Fruit fly (Drosophila melanogaster) whole organism, embryonic: ENCODE results near the gene CG32428.

ENCODE experiments used
- Awh ChIP-seq: fragments of 200-800 bp; sonication (Bioruptor generic); IDR thresholded peaks from 2 replicates; pipeline ENCODE4, ENCODE4 v1.3.6; 2022; ENCODE audit warnings: missing biosample characterization, missing genetic modification characterization
- BEAF-32 ChIP-seq: fragments of 200-800 bp; sonication (Bioruptor generic); optimal IDR thresholded peaks from 3 replicates; lab custom pipeline; 2017; ENCODE audit warnings: missing biosample characterization, missing genetic modification characterization, mild to moderate bottlenecking, moderate library complexity, missing genetic modification reagents
- C15 ChIP-seq: fragments of 200-800 bp; sonication (Bioruptor generic); IDR thresholded peaks from 3 replicates; pipeline ENCODE4 v1.3.6; 2022; ENCODE audit warnings: missing biosample characterization, missing genetic modification characterization
- CG11085 ChIP-seq: fragments of 200-800 bp; sonication (Bioruptor generic); IDR thresholded peaks from 2 replicates; pipeline ENCODE4 v1.3.6; 2022; ENCODE audit warnings: missing biosample characterization, missing genetic modification characterization
- CG11456 ChIP-seq: fragments of 200-800 bp; sonication (Bioruptor generic); IDR thresholded peaks from 3 replicates; pipeline ENCODE4 v1.3.6; 2022; ENCODE audit warnings: missing biosample characterization, missing genetic modification characterization
- CG13287 ChIP-seq: fragments of 200-800 bp; sonication (Bioruptor generic); IDR thresholded peaks from 2 replicates; pipeline ENCODE4 v1.3.6; 2022; ENCODE audit warnings: missing biosample characterization, missing genetic modification characterization; ENCODE audit not compliant: partially characterized antibody
- CG14441 ChIP-seq: fragments of 200-800 bp; sonication (Bioruptor generic); IDR thresholded peaks from 2 replicates; pipeline ENCODE4 v1.3.6; 2022; ENCODE audit warnings: missing biosample characterization, missing genetic modification characterization
- CG14860 ChIP-seq: fragments of 200-800 bp; sonication (Bioruptor generic); IDR thresholded peaks from 3 replicates; pipeline ENCODE4 v1.3.6; 2022; ENCODE audit warnings: missing biosample characterization, missing genetic modification characterization; ENCODE audit not compliant: partially characterized antibody
- CG16779 ChIP-seq: fragments of 200-800 bp; sonication (Bioruptor generic); IDR thresholded peaks from 2 replicates; pipeline ENCODE4 v1.3.6; 2022; ENCODE audit warnings: missing biosample characterization, missing genetic modification characterization
- CG16863 ChIP-seq: fragments of 200-800 bp; sonication (Bioruptor generic); optimal IDR thresholded peaks from 3 replicates; lab custom pipeline; 2016; ENCODE audit warnings: missing biosample characterization, missing genetic modification characterization
- CG1792 ChIP-seq: fragments of 200-800 bp; sonication (Bioruptor generic); optimal IDR thresholded peaks from 2 replicates; lab custom pipeline; 2016; ENCODE audit warnings: missing biosample characterization, missing genetic modification characterization
- CG18262 ChIP-seq: fragments of 200-800 bp; optimal IDR thresholded peaks from 3 replicates; lab custom pipeline; 2019; ENCODE audit warnings: missing biosample characterization, mild to moderate bottlenecking, missing genetic modification characterization, moderate library complexity
- CG2199 ChIP-seq: fragments of 200-800 bp; sonication (Bioruptor generic); IDR thresholded peaks from 3 replicates; pipeline ENCODE4 v1.3.6; 2022; ENCODE audit warnings: missing biosample characterization, missing genetic modification characterization
- CG6813 ChIP-seq: fragments of 200-800 bp; sonication (Bioruptor generic); optimal IDR thresholded peaks from 2 replicates; lab custom pipeline; 2017; ENCODE audit warnings: missing biosample characterization, missing genetic modification characterization, mild to moderate bottlenecking, moderate library complexity, missing genetic modification reagents
- CG7357 ChIP-seq: fragments of 200-800 bp; sonication (Bioruptor generic); IDR thresholded peaks from 3 replicates; pipeline ENCODE4 v1.3.6; 2022; ENCODE audit warnings: missing biosample characterization, missing genetic modification characterization
- CG7987 ChIP-seq: fragments of 200-800 bp; sonication (Bioruptor generic); optimal IDR thresholded peaks from 2 replicates; lab custom pipeline; 2018; ENCODE audit warnings: missing biosample characterization, mild to moderate bottlenecking, missing genetic modification characterization, moderate library complexity
- CG8359 ChIP-seq: fragments of 200-800 bp; sonication (Bioruptor generic); optimal IDR thresholded peaks from 2 replicates; lab custom pipeline; 2017; ENCODE audit warnings: missing biosample characterization, mild to moderate bottlenecking, missing genetic modification characterization, borderline replicate concordance
- D19A ChIP-seq: fragments of 200-800 bp; optimal IDR thresholded peaks from 3 replicates; lab custom pipeline; 2019; ENCODE audit warnings: missing biosample characterization, mild to moderate bottlenecking, missing genetic modification characterization, moderate library complexity
- E2f2 ChIP-seq: fragments of 200-800 bp; sonication (Bioruptor generic); IDR thresholded peaks from 2 replicates; pipeline ENCODE4 v1.3.6; 2022; ENCODE audit warnings: missing biosample characterization, missing genetic modification characterization
- Eip74EF ChIP-seq, 2 experiments: fragments of 200-800 bp in 1 of 2; fragments of >200 bp in 1 of 2; sonication (Bioruptor generic) in 1 of 2; optimal IDR thresholded peaks; 2 replicates each; lab custom pipeline; 2017 to 2019; ENCODE audit warnings: missing biosample characterization in 2 of 2, missing genetic modification characterization in 2 of 2, mild to moderate bottlenecking in 1 of 2, moderate library complexity in 1 of 2
- Fer1 ChIP-seq: fragments of 200-800 bp; sonication (Bioruptor generic); optimal IDR thresholded peaks from 2 replicates; lab custom pipeline; 2017; ENCODE audit warnings: missing biosample characterization, mild to moderate bottlenecking, missing genetic modification characterization
- HLH4C ChIP-seq: fragments of 200-800 bp; sonication (Bioruptor generic); IDR thresholded peaks from 3 replicates; pipeline ENCODE4 v1.3.6; 2022; ENCODE audit warnings: missing biosample characterization, missing genetic modification characterization; ENCODE audit not compliant: partially characterized antibody
- Med ChIP-seq: fragments of 200-800 bp; sonication (Bioruptor generic); peaks from one replicate; lab custom pipeline; 2016; ENCODE audit warnings: missing biosample characterization, missing genetic modification characterization, mild to moderate bottlenecking, inconsistent platforms, moderate library complexity
- NC2β ChIP-seq: fragments of 200-800 bp; sonication (Bioruptor generic); optimal IDR thresholded peaks from 2 replicates; lab custom pipeline; 2016; ENCODE audit warnings: missing biosample characterization, missing genetic modification characterization
- Optix ChIP-seq: fragments of 200-800 bp; sonication (Bioruptor generic); IDR thresholded peaks from 3 replicates; pipeline ENCODE4 v1.3.6; 2022; ENCODE audit warnings: missing biosample characterization, missing genetic modification characterization
- Pdp1 ChIP-seq, 2 experiments: fragments of 200-800 bp; sonication (Bioruptor generic); optimal IDR thresholded peaks; 3 replicates each; lab custom pipeline; 2016; ENCODE audit warnings: missing biosample characterization in 2 of 2, missing genetic modification characterization in 2 of 2, mild to moderate bottlenecking in 1 of 2, moderate library complexity in 1 of 2
- Ravus ChIP-seq: fragments of 200-800 bp; sonication (Bioruptor generic); IDR thresholded peaks from 2 replicates; pipeline ENCODE4 v1.3.6; 2022; ENCODE audit warnings: missing biosample characterization, missing genetic modification characterization
- Six4 ChIP-seq: fragments of 200-800 bp; sonication (Bioruptor generic); optimal IDR thresholded peaks from 2 replicates; lab custom pipeline; 2016; ENCODE audit warnings: missing biosample characterization, missing genetic modification characterization
- Sry-δ ChIP-seq: fragments of 200-800 bp; sonication (Bioruptor generic); optimal IDR thresholded peaks from 2 replicates; lab custom pipeline; 2016; ENCODE audit warnings: missing biosample characterization, missing genetic modification characterization
- btn ChIP-seq: fragments of 200-800 bp; sonication (Bioruptor generic); optimal IDR thresholded peaks from 2 replicates; lab custom pipeline; 2016; ENCODE audit warnings: missing biosample characterization, missing genetic modification characterization
- caup ChIP-seq: fragments of 200-800 bp; sonication (Bioruptor generic); optimal IDR thresholded peaks from 3 replicates; lab custom pipeline; 2017; ENCODE audit warnings: missing biosample characterization, mild to moderate bottlenecking, missing genetic modification characterization, moderate library complexity; ENCODE audit not compliant: severe bottlenecking
- chinmo ChIP-seq: fragments of 200-800 bp; sonication (Bioruptor generic); IDR thresholded peaks from 4 replicates; pipeline ENCODE4 v1.3.6; 2022; ENCODE audit warnings: missing biosample characterization, missing genetic modification characterization; ENCODE audit not compliant: partially characterized antibody
- dmrt11E ChIP-seq: fragments of 200-800 bp; sonication (Bioruptor generic); optimal IDR thresholded peaks from 3 replicates; lab custom pipeline; 2018; ENCODE audit warnings: missing biosample characterization, mild to moderate bottlenecking, missing genetic modification characterization, moderate library complexity
- en ChIP-seq: fragments of 200-800 bp; sonication (Bioruptor generic); optimal IDR thresholded peaks from 2 replicates; lab custom pipeline; 2016; ENCODE audit warnings: missing biosample characterization, missing genetic modification characterization
- fd3F ChIP-seq: fragments of 200-800 bp; sonication (Bioruptor generic); optimal IDR thresholded peaks from 2 replicates; lab custom pipeline; 2018; ENCODE audit warnings: missing biosample characterization, mild to moderate bottlenecking, missing genetic modification characterization, moderate library complexity
- ftz-f1 ChIP-seq: fragments of 200-800 bp; sonication (Bioruptor generic); optimal IDR thresholded peaks from 2 replicates; lab custom pipeline; 2016; ENCODE audit warnings: missing biosample characterization, missing genetic modification characterization
- grn ChIP-seq: fragments of 200-800 bp; sonication (Bioruptor generic); optimal IDR thresholded peaks from 3 replicates; lab custom pipeline; 2017; ENCODE audit warnings: missing biosample characterization, missing genetic modification characterization
- hth ChIP-seq: fragments of >200 bp; optimal IDR thresholded peaks from 2 replicates; lab custom pipeline; 2017; ENCODE audit warnings: inconsistent platforms
- lbe ChIP-seq: fragments of 200-800 bp; sonication (Bioruptor generic); optimal IDR thresholded peaks from 2 replicates; lab custom pipeline; 2016; ENCODE audit warnings: missing biosample characterization, mild to moderate bottlenecking, missing genetic modification characterization
- nerfin-2 ChIP-seq: fragments of 200-800 bp; sonication (Bioruptor generic); IDR thresholded peaks from 2 replicates; pipeline ENCODE4 v1.3.6; 2022; ENCODE audit warnings: missing biosample characterization, missing genetic modification characterization; ENCODE audit not compliant: partially characterized antibody
- nmo ChIP-seq: fragments of 200-800 bp; sonication (Bioruptor generic); optimal IDR thresholded peaks from 2 replicates; lab custom pipeline; 2018; ENCODE audit warnings: missing biosample characterization, mild to moderate bottlenecking, missing genetic modification characterization, moderate library complexity
- row ChIP-seq: fragments of 200-800 bp; sonication (Bioruptor generic); IDR thresholded peaks from 3 replicates; pipeline ENCODE4 v1.3.6; 2022; ENCODE audit warnings: missing biosample characterization, missing genetic modification characterization
- sens ChIP-seq: fragments of 200-800 bp; sonication (Bioruptor generic); peaks from one replicate; lab custom pipeline; 2016; ENCODE audit warnings: missing biosample characterization, missing genetic modification characterization
- slbo ChIP-seq: fragments of 200-800 bp; sonication (Bioruptor generic); IDR thresholded peaks from 2 replicates; pipeline ENCODE4 v1.3.6; 2022; ENCODE audit warnings: missing biosample characterization, missing genetic modification characterization
- sna ChIP-seq: fragments of 200-800 bp; sonication (Bioruptor generic); IDR thresholded peaks from 2 replicates; pipeline ENCODE4 v1.3.6; 2022; ENCODE audit warnings: missing biosample characterization, missing genetic modification characterization; ENCODE audit not compliant: partially characterized antibody
- tin ChIP-seq: fragments of 200-800 bp; sonication (Bioruptor generic); optimal IDR thresholded peaks from 3 replicates; lab custom pipeline; 2016; ENCODE audit warnings: missing biosample characterization, missing genetic modification characterization
- twi ChIP-seq: fragments of 200-800 bp; optimal IDR thresholded peaks from 2 replicates; lab custom pipeline; 2019; ENCODE audit warnings: missing biosample characterization, mild to moderate bottlenecking, missing genetic modification characterization, moderate library complexity
- usp ChIP-seq: fragments of >200 bp; optimal IDR thresholded peaks from 2 replicates; lab custom pipeline; 2017; ENCODE audit warnings: missing biosample characterization, missing genetic modification characterization

The CG32428 gene

DNA sequence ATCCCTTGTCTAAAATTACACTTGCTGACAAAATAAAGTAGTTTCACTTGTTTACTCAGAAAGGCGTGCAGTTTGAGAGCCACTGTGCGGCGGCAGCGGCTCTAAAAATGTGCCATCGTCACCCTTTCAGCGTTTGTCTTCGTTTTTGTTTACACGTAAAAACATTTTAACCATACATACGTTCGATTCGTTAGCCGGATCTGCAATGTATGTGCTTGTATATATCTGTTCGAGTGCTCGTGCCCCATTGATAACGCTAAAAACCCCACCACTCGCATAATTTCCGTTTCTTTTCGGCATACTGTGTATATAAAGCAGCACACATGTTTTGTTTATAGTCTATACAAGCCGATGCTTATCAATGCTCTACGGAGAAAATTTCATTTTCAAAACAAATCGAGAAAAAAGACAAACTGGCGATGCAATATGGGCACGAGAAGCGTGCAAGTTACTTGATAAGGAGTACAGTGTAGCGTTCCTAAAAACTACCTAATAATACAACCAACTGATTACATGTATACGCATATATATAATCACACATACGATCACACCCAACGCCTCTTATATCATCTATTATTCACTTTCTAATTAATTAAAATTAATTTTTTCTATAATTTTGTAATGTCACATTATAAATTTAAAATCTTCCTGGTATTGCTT, 43.1 kb upstream of the CG32428 start (continued):
- TF ChIP-seq caup (GFP tag; lab: Kevin White, UChicago) = peak; percentile 4
- TF ChIP-seq CG2199 (GFP tag; lab: Robert Waterston, UW) = peak; percentile 97
- TF ChIP-seq grn = peak; percentile 69
- TF ChIP-seq CG14860 = no peak
- TF ChIP-seq CG1792 (GFP tag; lab: Kevin White, UChicago) = no peak
- TF ChIP-seq CG6813 (GFP tag; lab: Kevin White, UChicago) = no peak
- TF ChIP-seq D19A = peak; percentile 65
- TF ChIP-seq hth (lab: Kevin White, UChicago) = no peak
- TF ChIP-seq CG18262 (tag; lab: Kevin White, UChicago) = peak; percentile 66
- peak; percentile 51 for TF ChIP-seq dmrt11E (tag; lab: Kevin White, UChicago)
- TF ChIP-seq HLH4C = peak; percentile 50; the same call in 2 of the 3 replicates
- TF ChIP-seq chinmo = peak; percentile 73; the same call in 1 of the 4 replicates
- peak; percentile 8; the same call in 1 of the 2 replicates for TF ChIP-seq CG13287 (GFP tag; lab: Robert Waterston, UW)
- no peak for TF ChIP-seq CG7357 (GFP tag; lab: Robert Waterston, UW)
- peak; percentile 49 for TF ChIP-seq nmo (GFP tag; lab: Kevin White, UChicago)
- peak; percentile 75 for TF ChIP-seq Med (GFP tag; lab: Kevin White, UChicago)
- no peak for TF ChIP-seq CG16779
- TF ChIP-seq tin (GFP tag; lab: Kevin White, UChicago) = peak; percentile 6
- no peak for TF ChIP-seq btn (GFP tag; lab: Kevin White, UChicago)

DNA sequence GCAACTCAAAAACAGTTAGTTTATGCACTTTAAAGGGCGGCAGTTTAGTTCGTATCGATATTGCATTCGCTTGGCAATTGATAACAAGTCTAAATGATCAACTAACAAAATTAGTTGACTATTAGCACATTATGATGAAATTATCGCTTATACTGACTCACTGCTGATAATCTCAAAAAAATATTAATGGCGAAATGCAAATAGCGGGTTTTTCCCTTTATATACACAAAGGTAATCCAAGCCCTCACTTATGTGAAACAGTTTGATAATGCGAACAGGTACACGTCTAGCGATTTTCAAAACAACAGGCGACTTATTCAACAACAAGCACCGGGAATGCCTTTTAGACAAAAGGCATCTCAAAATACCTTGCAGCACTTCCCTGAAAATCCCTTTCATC, 40.6 kb upstream of the CG32428 start:
- peak; percentile 50 for TF ChIP-seq sens (GFP tag; lab: Kevin White, UChicago)
- no peak for TF ChIP-seq CG14441 (GFP tag; lab: Robert Waterston, UW)
- no peak for TF ChIP-seq Ravus (GFP tag; lab: Robert Waterston, UW)
- TF ChIP-seq chinmo = 0 out of 4 replicates have a peak, but pooled peaks have one; percentile 30
- no peak for TF ChIP-seq en (GFP tag; lab: Kevin White, UChicago)
- no peak for TF ChIP-seq Six4
- no peak for TF ChIP-seq Fer1 (GFP tag; lab: Kevin White, UChicago)
- TF ChIP-seq NC2β (GFP tag; lab: Kevin White, UChicago) = no peak
- no peak for TF ChIP-seq fd3F (GFP tag; lab: Kevin White, UChicago)
- TF ChIP-seq twi (tag; lab: Kevin White, UChicago) = no peak
- TF ChIP-seq nerfin-2 (GFP tag; lab: Robert Waterston, UW) = no peak
- TF ChIP-seq CG16863 (GFP tag; lab: Kevin White, UChicago) = no peak
- no peak for TF ChIP-seq BEAF-32 (GFP tag; lab: Kevin White, UChicago)
- TF ChIP-seq Pdp1 (GFP tag; optimal IDR thresholded peaks at IDR 0.05; lab: Kevin White, UChicago) = peak in 1 of 2 experiments; percentile 0
- TF ChIP-seq, all 482 proteins: peak for 3

DNA sequence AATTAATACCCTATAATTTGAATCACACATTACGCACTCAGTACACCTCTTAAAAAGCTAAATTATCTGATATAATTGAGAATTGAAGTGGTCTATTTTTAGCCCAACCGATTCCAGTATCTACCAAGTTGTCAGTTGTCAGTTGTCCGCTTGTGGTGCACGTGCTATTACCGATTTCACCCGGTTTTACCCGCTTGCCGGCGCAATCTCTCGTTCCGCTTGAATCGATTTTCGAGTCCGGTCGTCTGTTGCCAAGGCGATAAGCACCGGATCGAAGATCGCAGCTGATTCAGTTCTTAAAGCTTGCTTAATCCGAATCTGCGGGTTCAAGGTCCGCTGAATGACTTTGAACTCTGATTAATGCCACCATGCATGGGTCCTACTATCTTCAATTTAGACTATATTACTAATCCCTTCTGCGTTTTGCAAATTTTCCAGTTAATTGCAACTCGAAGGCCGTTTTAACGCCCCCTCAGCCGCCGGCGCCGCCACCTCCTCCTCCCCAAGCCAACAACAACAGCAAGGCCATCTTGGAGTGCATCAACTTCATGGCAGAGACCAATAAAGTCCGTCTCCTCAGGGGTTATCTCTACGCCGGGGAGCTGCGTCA, 38.1 kb upstream of the CG32428 start:
- TF ChIP-seq Eip74EF (GFP tag; optimal IDR thresholded peaks at IDR 0.05; lab: Kevin White, UChicago) = no peak
- no peak for TF ChIP-seq Awh (GFP tag; lab: Robert Waterston, UW)
- no peak for TF ChIP-seq CG11085 (GFP tag; lab: Robert Waterston, UW)
- no peak for TF ChIP-seq row (GFP tag; lab: Robert Waterston, UW)
- 0 out of 2 replicates have a peak, but pooled peaks have one; percentile 6 for TF ChIP-seq slbo (GFP tag; lab: Robert Waterston, UW)
- TF ChIP-seq CG7987 (GFP tag; lab: Kevin White, UChicago) = no peak
- TF ChIP-seq E2f2 (GFP tag; lab: Robert Waterston, UW) = peak; percentile 25; the same call in 1 of the 2 replicates
- TF ChIP-seq ftz-f1 (GFP tag; lab: Kevin White, UChicago) = peak; percentile 36
- no peak for TF ChIP-seq Optix (GFP tag; lab: Robert Waterston, UW)
- no peak for TF ChIP-seq lbe
- no peak for TF ChIP-seq CG11456 (GFP tag; lab: Robert Waterston, UW)
- TF ChIP-seq Sry-δ (GFP tag; lab: Kevin White, UChicago) = no peak
- no peak for TF ChIP-seq C15 (GFP tag; lab: Robert Waterston, UW)
- TF ChIP-seq sna (GFP tag; lab: Robert Waterston, UW) = no peak
- TF ChIP-seq CG8359 (GFP tag; lab: Kevin White, UChicago) = no peak
- no peak for TF ChIP-seq usp (GFP tag; lab: Kevin White, UChicago)
